Fruit fly (Drosophila melanogaster) whole organism, larva: ENCODE data around the gene CG4278.

Experiments used
- noc ChIP-seq: fragments of 200-800 bp; sonication (Bioruptor generic); optimal IDR thresholded peaks from 3 replicates; lab custom pipeline; 2019; ENCODE audit warnings: missing biosample characterization, mild to moderate bottlenecking, missing genetic modification characterization, moderate library complexity

Gene CG4278

dm6 chr2L:16321872-16322631, 4.8 kb upstream of the CG4278 start:
- no peak for TF ChIP-seq noc

DNA sequence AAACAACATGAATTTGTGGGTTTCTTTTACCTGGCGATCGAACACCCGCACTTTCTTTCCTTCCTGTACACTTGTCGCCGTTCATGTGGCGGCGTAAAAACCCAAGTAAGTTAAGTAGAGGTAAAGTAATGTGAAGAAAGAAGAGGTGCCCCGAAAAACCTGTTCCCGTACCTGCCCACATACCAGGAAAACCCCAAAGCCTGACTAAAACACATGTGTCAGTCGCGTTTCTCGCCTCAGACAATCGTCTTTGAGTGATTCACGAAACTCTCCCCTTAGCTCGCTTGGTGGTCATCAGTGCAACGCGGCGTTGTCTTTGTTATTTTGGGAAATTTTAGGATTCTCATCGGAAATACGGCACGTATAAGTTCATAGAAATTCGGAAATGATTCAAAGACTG, 3.3 kb upstream of the CG4278 start:
- TF ChIP-seq noc: no peak

DNA sequence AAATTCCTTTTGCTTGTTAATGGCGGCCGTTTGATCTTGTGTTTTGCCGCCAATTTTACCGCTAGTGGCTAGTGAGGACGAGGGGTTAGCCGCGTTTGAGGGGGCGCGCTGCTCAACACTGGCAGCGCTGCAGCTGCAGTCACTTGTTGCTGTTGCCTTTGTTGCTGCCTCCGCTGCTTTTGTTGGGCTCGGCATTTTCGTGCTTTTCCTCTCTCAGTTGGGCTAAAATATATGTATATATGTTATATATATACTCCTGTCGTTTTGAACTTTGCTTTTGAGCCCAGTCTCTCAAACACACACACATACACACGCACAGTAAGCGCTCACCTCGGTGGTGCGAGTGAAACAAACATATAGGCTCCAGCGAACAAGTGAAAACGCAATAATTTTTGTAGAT, 2.0 kb upstream of the CG4278 start:
- no peak for TF ChIP-seq noc

- TF ChIP-seq noc: peak; percentile 96
Observed at dm6 chr2L:16325515-16326257, 1.2 kb upstream of the CG4278 start, which contains the start of gene cact. TSS of gene cact (minus strand) at chr2L:16326207.

DNA sequence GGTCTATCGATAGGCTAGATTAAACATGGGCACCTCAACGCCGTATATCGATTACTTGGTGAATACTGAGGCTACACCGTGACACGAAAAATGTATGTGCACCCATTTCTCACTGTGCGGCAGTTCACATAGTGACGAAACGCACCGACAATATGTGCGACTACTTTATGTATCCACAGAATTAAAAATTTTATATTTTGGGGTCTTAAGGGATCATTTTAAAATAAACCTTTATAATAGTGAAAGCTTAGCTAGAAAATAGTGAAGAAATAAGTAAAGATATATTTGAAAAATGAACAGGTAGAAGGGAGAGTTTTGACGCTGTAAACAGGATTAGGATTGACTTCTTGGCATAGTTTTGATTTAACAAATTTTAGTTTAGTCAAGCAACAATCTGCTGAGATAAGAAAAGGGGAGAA, 2.2 kb downstream of the CG4278 start, which contains the start of gene mRpL4:
mRpL4 (minus strand) TSS at position 31 of the 419 bp plus-strand sequence.
- TF ChIP-seq noc: no peak

dm6 chr2L:16329625-16330024, 2.8 kb downstream of the CG4278 start, which contains the start of gene CG4440:
TSS of gene CG4440 (plus strand) at chr2L:16329925.
- TF ChIP-seq noc: no peak

DNA sequence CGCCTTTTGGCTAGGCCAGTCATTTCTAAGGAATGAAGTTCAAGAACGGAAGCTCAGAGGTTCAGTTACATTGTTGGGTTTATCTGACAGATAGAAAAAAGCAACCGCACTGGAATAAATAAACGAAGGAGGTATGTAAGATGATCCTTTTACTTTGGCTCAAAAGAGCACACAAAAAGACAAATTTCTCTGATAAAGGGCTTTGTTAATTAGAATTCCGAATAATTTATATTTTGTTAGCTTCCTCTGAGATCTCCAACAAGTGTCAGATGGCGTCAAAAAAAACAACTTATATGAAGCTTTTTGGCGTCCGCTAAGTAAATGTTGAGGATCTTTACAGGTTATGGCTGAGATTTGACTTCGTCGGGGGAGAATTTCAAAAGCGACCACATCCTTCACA, 10.9 kb downstream of the CG4278 start, which contains the start of gene CG31817:
CG31817 (minus strand) TSS at position 101 of the 400 bp plus-strand sequence.
- no peak for TF ChIP-seq noc

DNA sequence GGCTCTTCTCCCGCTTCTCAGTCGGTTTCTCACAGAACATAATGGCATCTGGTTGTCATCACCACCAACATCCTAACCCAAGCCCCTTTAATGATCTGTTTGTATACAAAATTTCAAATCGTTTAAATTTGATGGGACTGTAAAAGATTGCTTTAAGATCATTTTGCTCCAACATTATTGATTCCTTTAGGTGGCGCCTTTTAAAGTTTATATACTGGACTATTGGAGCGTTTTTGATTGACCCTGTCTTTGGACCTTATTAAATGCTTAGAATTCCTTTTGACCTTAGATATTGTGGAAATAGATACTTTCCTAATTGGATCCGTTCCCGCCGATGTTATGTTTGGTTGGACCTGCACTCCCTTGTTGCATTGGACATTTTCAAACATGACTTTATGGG, 13.4 kb downstream of the CG4278 start, which contains the start of gene CG42266:
CG42266 (minus strand) TSS at position 101 of the 400 bp plus-strand sequence.
- TF ChIP-seq noc: no peak

DNA sequence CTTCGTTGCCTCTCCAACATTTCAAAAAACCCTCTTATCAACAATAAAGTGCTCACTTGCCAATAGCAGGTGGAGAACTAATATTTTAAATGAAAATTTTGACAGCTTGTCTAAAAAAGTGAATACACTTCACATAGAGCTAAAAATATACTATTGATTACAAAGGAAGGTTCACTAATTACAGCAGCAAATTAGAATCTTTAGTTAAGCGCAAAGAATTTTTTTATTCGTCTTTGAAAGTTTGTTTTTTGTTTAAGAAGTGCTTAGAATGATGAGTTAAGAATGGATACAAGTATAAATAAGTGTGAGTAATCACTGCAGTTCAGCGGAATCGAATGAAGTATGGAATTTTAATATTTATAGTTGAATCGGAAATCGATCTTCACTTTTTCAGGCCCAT, 15.4 kb downstream of the CG4278 start, which contains the start of gene CG44405:
CG44405 (minus strand) TSS at position 101 of the 400 bp plus-strand sequence.
- no peak for TF ChIP-seq noc

DNA sequence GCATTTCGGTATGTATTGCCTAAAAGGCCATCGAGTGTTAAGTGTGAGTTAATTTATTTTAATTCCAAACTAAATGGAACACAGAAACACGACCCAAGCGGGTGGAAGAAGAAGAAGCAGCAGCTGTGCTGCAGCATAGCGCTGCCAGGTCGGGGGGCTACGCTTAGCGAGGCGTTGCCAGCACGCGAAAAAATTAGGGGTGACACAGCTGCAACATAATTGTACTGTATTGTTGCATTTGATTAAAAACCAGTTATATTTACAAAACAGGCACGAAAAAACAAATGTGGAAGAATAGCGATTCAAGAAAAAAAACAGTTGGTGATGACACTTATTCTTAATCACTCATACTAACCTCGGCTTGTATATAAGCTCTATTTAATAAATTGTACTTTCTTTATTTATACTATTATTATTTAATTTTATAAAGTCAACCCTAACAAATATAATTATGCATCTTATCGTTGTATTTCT, 23.3 kb downstream of the CG4278 start:
- no peak for TF ChIP-seq noc

- TF ChIP-seq noc: peak; percentile 99
Observed at dm6 chr2L:16350742-16351568, 24.1 kb downstream of the CG4278 start.

dm6 chr2L:16351805-16352584, 25.1 kb downstream of the CG4278 start:
- TF ChIP-seq noc: no peak

DNA sequence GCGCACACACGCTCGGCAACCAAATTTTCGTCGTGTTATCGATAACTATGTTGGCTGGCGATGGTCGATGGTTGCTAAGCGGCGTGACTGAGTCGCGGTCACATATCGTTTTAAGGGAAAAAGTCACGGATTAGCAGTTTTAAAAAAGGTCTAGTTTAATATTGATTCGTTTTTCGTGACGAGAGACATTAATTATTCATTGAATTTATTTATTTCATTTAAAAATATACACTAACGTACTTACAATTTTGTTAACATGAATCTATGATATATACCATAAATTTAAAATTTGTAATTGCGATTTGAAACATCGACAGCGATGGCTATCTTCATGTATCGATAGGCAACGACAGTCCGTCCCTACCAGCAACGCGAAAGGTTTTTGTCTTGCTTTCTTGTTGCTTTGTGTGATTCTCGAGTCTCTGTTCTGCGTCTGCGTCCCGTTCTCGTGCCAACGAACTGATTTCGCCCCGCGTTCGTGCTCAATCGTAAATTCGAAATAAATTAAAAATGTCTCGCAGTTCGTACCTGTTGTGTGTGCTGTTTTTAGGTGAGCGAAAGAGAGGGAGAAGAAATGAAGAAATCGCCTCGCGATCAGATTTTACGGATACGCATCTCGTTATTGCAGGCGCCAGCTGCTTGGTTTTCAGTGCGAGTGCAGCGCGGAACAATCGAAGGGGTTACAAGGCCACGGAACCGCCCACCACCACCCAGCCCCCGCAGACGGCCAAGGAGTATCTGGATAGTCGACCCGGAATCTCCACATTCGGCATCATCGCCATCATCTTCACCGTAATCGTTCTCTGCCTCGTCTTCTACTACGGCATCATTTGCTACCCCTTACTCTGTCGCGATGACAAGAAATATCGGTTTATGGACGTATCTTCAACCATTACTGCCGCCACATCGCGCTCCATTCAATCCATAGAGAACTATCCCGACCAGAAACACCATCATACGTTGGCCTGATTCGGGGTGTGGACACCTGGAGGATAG, 26.0 kb downstream of the CG4278 start, which contains the start of the genes Hyls1, chif and CG4455:
Hyls1 (minus strand) TSS at position 44 of the 996 bp plus-strand sequence.
chif (minus strand) TSS at position 44 of the 996 bp plus-strand sequence.
CG4455 (plus strand) TSS at position 350 of the 996 bp plus-strand sequence.
- peak; percentile 57 for TF ChIP-seq noc

dm6 chr2L:16353765-16354164, 26.9 kb downstream of the CG4278 start:
- no peak for TF ChIP-seq noc
